Fruit fly (Drosophila melanogaster) whole organism, pupa: ENCODE results near the gene CG13398.

ENCODE experiments used
- CG10348 ChIP-seq: fragments of 200-800 bp; sonication (Bioruptor generic); IDR thresholded peaks from 2 replicates; pipeline ENCODE4 v1.3.6; 2022; ENCODE audit warnings: missing biosample characterization, missing genetic modification characterization
- CG12605 ChIP-seq: fragments of 200-800 bp; sonication (Bioruptor generic); IDR thresholded peaks from 2 replicates; pipeline ENCODE4 v1.3.6; 2022; ENCODE audit warnings: missing biosample characterization, missing genetic modification characterization
- CG13204 ChIP-seq: fragments of 200-800 bp; sonication (Bioruptor generic); optimal IDR thresholded peaks from 2 replicates; lab custom pipeline; 2018; ENCODE audit warnings: missing biosample characterization, mild to moderate bottlenecking, missing genetic modification characterization, moderate library complexity
- CG14655 ChIP-seq: fragments of 200-800 bp; sonication (Bioruptor generic); optimal IDR thresholded peaks from 3 replicates; lab custom pipeline; 2017; ENCODE audit warnings: mild to moderate bottlenecking, missing biosample characterization, missing genetic modification reagents, missing genetic modification characterization
- CG15710 ChIP-seq: fragments of 200-800 bp; sonication (Bioruptor generic); optimal IDR thresholded peaks from 2 replicates; lab custom pipeline; 2018; ENCODE audit warnings: missing biosample characterization, mild to moderate bottlenecking, missing genetic modification characterization, moderate library complexity
- CG17806 ChIP-seq: fragments of 200-800 bp; sonication (Bioruptor generic); optimal IDR thresholded peaks from 2 replicates; lab custom pipeline; 2018; ENCODE audit warnings: missing biosample characterization, mild to moderate bottlenecking, missing genetic modification characterization, moderate library complexity
- CG32121 ChIP-seq: fragments of 200-800 bp; sonication (Bioruptor generic); IDR thresholded peaks from 2 replicates; pipeline ENCODE4 v1.3.6; 2022; ENCODE audit warnings: missing biosample characterization, missing genetic modification characterization
- CG34367 ChIP-seq: fragments of 200-800 bp; sonication (Bioruptor generic); optimal IDR thresholded peaks from 2 replicates; lab custom pipeline; 2018; ENCODE audit warnings: missing biosample characterization, mild to moderate bottlenecking, missing genetic modification characterization
- CG4496 ChIP-seq: fragments of 200-800 bp; sonication (Bioruptor generic); IDR thresholded peaks from 3 replicates; pipeline ENCODE4 v1.3.6; 2022; ENCODE audit warnings: missing biosample characterization, missing genetic modification characterization
- CG8159 ChIP-seq: fragments of 200-800 bp; sonication (Bioruptor generic); optimal IDR thresholded peaks from 3 replicates; lab custom pipeline; 2018; ENCODE audit warnings: missing biosample characterization, mild to moderate bottlenecking, missing genetic modification characterization, moderate library complexity
- CG8301 ChIP-seq: fragments of 200-800 bp; sonication (Bioruptor generic); optimal IDR thresholded peaks from 2 replicates; lab custom pipeline; 2018; ENCODE audit warnings: missing biosample characterization, mild to moderate bottlenecking, missing genetic modification characterization
- CG9948 ChIP-seq: fragments of 200-800 bp; sonication (Bioruptor generic); optimal IDR thresholded peaks from 2 replicates; lab custom pipeline; 2018; ENCODE audit warnings: missing biosample characterization, mild to moderate bottlenecking, missing genetic modification characterization, moderate library complexity
- D1 ChIP-seq: fragments of 200-800 bp; sonication (Bioruptor generic); optimal IDR thresholded peaks from 2 replicates; lab custom pipeline; 2018; ENCODE audit warnings: missing biosample characterization, mild to moderate bottlenecking, missing genetic modification characterization, moderate library complexity
- EcR ChIP-seq: fragments of 200-800 bp; sonication (Bioruptor generic); optimal IDR thresholded peaks from 3 replicates; lab custom pipeline; 2019; ENCODE audit warnings: missing biosample characterization, missing genetic modification characterization, mild to moderate bottlenecking, moderate library complexity, missing genetic modification reagents
- Ets98B ChIP-seq: fragments of 200-800 bp; sonication (Bioruptor generic); IDR thresholded peaks from 2 replicates; pipeline ENCODE4 v1.3.6; 2022; ENCODE audit warnings: missing biosample characterization, missing genetic modification characterization
- Pif1A ChIP-seq: fragments of 200-800 bp; sonication (Bioruptor generic); optimal IDR thresholded peaks from 3 replicates; lab custom pipeline; 2016; ENCODE audit warnings: missing biosample characterization, missing genetic modification characterization
- Pif1B ChIP-seq: fragments of 200-800 bp; sonication (Bioruptor generic); optimal IDR thresholded peaks from 3 replicates; lab custom pipeline; 2016; ENCODE audit warnings: missing biosample characterization, missing genetic modification characterization
- Snoo ChIP-seq: fragments of 200-800 bp; sonication (Bioruptor generic); optimal IDR thresholded peaks from 3 replicates; lab custom pipeline; 2017; ENCODE audit warnings: missing biosample characterization, mild to moderate bottlenecking, missing genetic modification characterization, inconsistent platforms
- fd96Ca ChIP-seq: fragments of 200-800 bp; sonication (Bioruptor generic); IDR thresholded peaks from 3 replicates; pipeline ENCODE4 v1.3.6; 2022; ENCODE audit warnings: missing biosample characterization, missing genetic modification characterization
- gl ChIP-seq: fragments of 200-800 bp; sonication (Bioruptor generic); optimal IDR thresholded peaks from 2 replicates; lab custom pipeline; 2018; ENCODE audit warnings: missing biosample characterization, mild to moderate bottlenecking, missing genetic modification characterization
- rn ChIP-seq: fragments of 200-800 bp; sonication (Bioruptor generic); IDR thresholded peaks from 2 replicates; pipeline ENCODE4 v1.3.6; 2022; ENCODE audit warnings: missing biosample characterization, missing genetic modification characterization

The CG13398 gene

dm6 chr2L:8461782-8462453 lies 46.9 kb upstream of the CG13398 start:
- TF ChIP-seq EcR = peak; percentile 44
- peak; percentile 25 for TF ChIP-seq CG17806
- no peak for TF ChIP-seq rn (GFP tag; lab: Robert Waterston, UW)
- peak; percentile 33 for TF ChIP-seq CG8159 (tag; lab: Kevin White, UChicago)
- TF ChIP-seq CG4496 (GFP tag; lab: Robert Waterston, UW) = no peak
- peak; percentile 34 for TF ChIP-seq CG9948 (tag; lab: Kevin White, UChicago)
- TF ChIP-seq CG8301 (tag; lab: Kevin White, UChicago) = no peak
- TF ChIP-seq Pif1A (GFP tag; lab: Kevin White, UChicago) = peak; percentile 14
- TF ChIP-seq CG14655 (GFP tag; lab: Kevin White, UChicago) = peak; percentile 22
- TF ChIP-seq fd96Ca (GFP tag; lab: Robert Waterston, UW) = 0 out of 3 replicates have a peak, but pooled peaks have one; percentile 11
- peak; percentile 10 for TF ChIP-seq CG15710 (tag; lab: Kevin White, UChicago)
- TF ChIP-seq, all 21 proteins: peak for 8

DNA sequence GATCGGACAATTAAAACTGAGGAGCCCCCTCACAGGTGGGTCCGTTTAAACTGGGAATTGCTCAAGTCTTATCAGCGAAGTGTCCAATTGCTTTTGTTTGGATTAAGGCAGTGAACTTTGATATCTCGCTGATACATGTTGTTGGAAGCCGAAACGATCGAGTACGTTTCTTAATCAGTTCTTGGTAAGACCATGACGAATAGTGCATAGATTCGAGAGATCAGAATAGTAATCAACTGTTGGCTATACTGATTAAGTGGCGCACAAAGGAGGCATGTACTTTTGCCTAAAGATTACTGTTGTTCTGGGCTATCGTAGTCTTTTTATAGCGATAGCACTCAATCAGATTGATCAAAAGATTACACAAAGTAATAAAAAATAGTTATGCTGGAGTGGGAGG lies 36.4 kb upstream of the CG13398 start:
- TF ChIP-seq CG4496 (GFP tag; lab: Robert Waterston, UW) (no peak), fd96Ca (GFP tag; lab: Robert Waterston, UW) (no peak), CG8301 (tag; lab: Kevin White, UChicago) (no peak)

DNA sequence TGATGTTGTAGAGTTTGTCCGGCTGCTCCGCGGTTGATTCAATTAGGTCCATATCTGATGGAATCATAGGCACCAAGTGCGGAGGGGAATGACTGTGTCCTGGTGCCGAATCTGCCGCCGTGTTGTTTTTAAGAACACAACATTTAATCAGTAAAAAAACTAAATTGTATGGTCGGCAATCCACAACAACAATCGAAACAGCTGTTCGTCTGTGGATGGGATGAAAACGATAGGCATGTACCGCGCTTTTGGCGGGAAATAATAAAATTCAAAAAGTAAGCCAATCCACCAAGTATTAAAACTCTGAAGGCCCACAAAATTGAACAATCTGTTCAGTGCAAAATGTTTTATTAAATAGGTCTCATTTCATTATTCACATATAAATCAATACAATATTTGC lies 34.3 kb upstream of the CG13398 start, which contains the start of gene Aasdh:
Gene Aasdh, minus strand, starts transcription at position 219 of the 400 bp plus-strand sequence.
- TF ChIP-seq CG12605 (GFP tag; lab: Robert Waterston, UW) = no peak
- no peak for TF ChIP-seq CG17806
- TF ChIP-seq EcR = no peak
- TF ChIP-seq CG14655 (GFP tag; lab: Kevin White, UChicago) = no peak
- no peak for TF ChIP-seq CG4496 (GFP tag; lab: Robert Waterston, UW)
- TF ChIP-seq CG9948 (tag; lab: Kevin White, UChicago) = no peak
- no peak for TF ChIP-seq Snoo (tag; lab: Kevin White, UChicago)
- TF ChIP-seq Ets98B (GFP tag; lab: Robert Waterston, UW) = no peak
- TF ChIP-seq, all 21 proteins: peak for 0

dm6 chr2L:8442147-8442546 lies 27.1 kb upstream of the CG13398 start, which contains the start of gene CG31897:
Gene CG31897 (plus strand): TSS chr2L:8442447.
- TF ChIP-seq CG10348 (no peak), Ets98B (GFP tag; lab: Robert Waterston, UW) (no peak), CG4496 (GFP tag; lab: Robert Waterston, UW) (no peak), CG14655 (GFP tag; lab: Kevin White, UChicago) (no peak), gl (tag; lab: Kevin White, UChicago) (no peak), Pif1A (GFP tag; lab: Kevin White, UChicago) (no peak)

- TF ChIP-seq CG4496 (GFP tag; lab: Robert Waterston, UW) (no peak), EcR (no peak), CG13204 (GFP tag; lab: Kevin White, UChicago) (no peak), gl (tag; lab: Kevin White, UChicago) (no peak), CG15710 (tag; lab: Kevin White, UChicago) (no peak), fd96Ca (GFP tag; lab: Robert Waterston, UW) (no peak)
These were observed 23.0 kb upstream of the CG13398 start, which contains the start of gene mus201 for dm6 chr2L:8438052-8438451. Gene mus201 (plus strand): TSS chr2L:8438169.

DNA sequence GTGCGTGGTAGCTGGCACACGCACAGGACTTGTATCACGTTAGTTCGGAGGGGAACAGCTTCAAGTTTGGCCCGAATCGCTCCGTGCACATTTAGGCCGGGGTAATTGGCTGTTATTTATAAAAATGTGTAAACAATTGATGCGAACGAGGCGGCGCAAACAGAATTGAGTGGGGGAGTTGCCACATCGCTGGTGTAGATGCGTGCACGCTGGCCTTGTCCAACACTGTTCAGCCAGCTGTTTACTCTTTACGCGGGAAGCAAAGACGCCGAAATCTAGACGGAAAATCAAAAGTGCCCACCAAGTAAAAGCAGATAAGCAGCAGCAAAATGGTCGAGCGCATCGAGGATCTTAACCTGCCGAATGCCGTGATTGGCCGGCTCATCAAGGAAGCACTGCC lies 22.1 kb upstream of the CG13398 start, which contains the start of the genes D12 and Chrac-14:
Gene D12, minus strand, starts transcription at position 190 of the 400 bp plus-strand sequence.
Gene Chrac-14, plus strand, starts transcription at position 230 of the 400 bp plus-strand sequence.
- TF ChIP-seq D1 = no peak
- TF ChIP-seq EcR = no peak
- TF ChIP-seq CG34367 (tag; lab: Kevin White, UChicago) = no peak
- no peak for TF ChIP-seq CG32121 (GFP tag; lab: Robert Waterston, UW)
- no peak for TF ChIP-seq CG15710 (tag; lab: Kevin White, UChicago)
- TF ChIP-seq Ets98B (GFP tag; lab: Robert Waterston, UW) = no peak
- no peak for TF ChIP-seq gl (tag; lab: Kevin White, UChicago)
- TF ChIP-seq CG8159 (tag; lab: Kevin White, UChicago) = no peak
- no peak for TF ChIP-seq Pif1A (GFP tag; lab: Kevin White, UChicago)
- TF ChIP-seq CG13204 (GFP tag; lab: Kevin White, UChicago) = no peak
- no peak for TF ChIP-seq CG17806
- TF ChIP-seq CG10348 = no peak
- no peak for TF ChIP-seq Snoo (tag; lab: Kevin White, UChicago)
- TF ChIP-seq CG12605 (GFP tag; lab: Robert Waterston, UW) = no peak
- TF ChIP-seq CG9948 (tag; lab: Kevin White, UChicago) = no peak
- TF ChIP-seq Pif1B (GFP tag; lab: Kevin White, UChicago) = no peak
- no peak for TF ChIP-seq CG14655 (GFP tag; lab: Kevin White, UChicago)
- TF ChIP-seq, all 21 proteins: peak for 0

- no peak for TF ChIP-seq rn (GFP tag; lab: Robert Waterston, UW)
- TF ChIP-seq gl (tag; lab: Kevin White, UChicago) = no peak
- TF ChIP-seq Pif1B (GFP tag; lab: Kevin White, UChicago) = no peak
- TF ChIP-seq CG8301 (tag; lab: Kevin White, UChicago) = no peak
- TF ChIP-seq CG4496 (GFP tag; lab: Robert Waterston, UW) = no peak
- no peak for TF ChIP-seq CG9948 (tag; lab: Kevin White, UChicago)
- no peak for TF ChIP-seq CG13204 (GFP tag; lab: Kevin White, UChicago)
- TF ChIP-seq CG17806 = no peak
- no peak for TF ChIP-seq CG14655 (GFP tag; lab: Kevin White, UChicago)
- TF ChIP-seq CG32121 (GFP tag; lab: Robert Waterston, UW) = no peak
- no peak for TF ChIP-seq CG34367 (tag; lab: Kevin White, UChicago)
- no peak for TF ChIP-seq Ets98B (GFP tag; lab: Robert Waterston, UW)
These were observed 18.5 kb upstream of the CG13398 start, which contains the start of gene grk for dm6 chr2L:8433512-8433911. Gene grk (minus strand): TSS chr2L:8433598.
